Worm (Caenorhabditis elegans) whole organism, midembryonic: ENCODE measurements around the gene ZK1320.7.

Experiments
- T22C8.4 ChIP-seq: fragments of 200-800 bp; sonication (Bioruptor generic); IDR thresholded peaks from 2 replicates; pipeline ENCODE4 v1.3.6; 2022; ENCODE audit warnings: missing genetic modification characterization, missing compliant biosample characterization
- cog-1 ChIP-seq: sonication (generic microtip); optimal IDR thresholded peaks from 2 replicates; lab custom pipeline; 2016; ENCODE audit warnings: missing genetic modification characterization, missing compliant biosample characterization
- flt-1 ChIP-seq: fragments of 200-800 bp; sonication (Bioruptor generic); IDR thresholded peaks from 2 replicates; pipeline ENCODE4 v1.3.6; 2022; ENCODE audit warnings: missing genetic modification characterization, missing compliant biosample characterization
- klf-2 ChIP-seq: fragments of 200-800 bp; sonication (Bioruptor generic); conservative IDR thresholded peaks from 2 replicates; pipeline ENCODE4 v1.3.6; 2022; ENCODE audit warnings: missing genetic modification reagents, missing genetic modification characterization, missing compliant biosample characterization
- med-1 ChIP-seq: sonication (generic microtip); optimal IDR thresholded peaks from 2 replicates; lab custom pipeline; 2017; ENCODE audit warnings: missing genetic modification characterization, mild to moderate bottlenecking, missing compliant biosample characterization, antibody characterized with exemption, missing genetic modification reagents; ENCODE audit not compliant: insufficient read depth
- ref-1 ChIP-seq: fragments of 200-800 bp; sonication (Bioruptor generic); conservative IDR thresholded peaks from 2 replicates; pipeline ENCODE4 v1.3.6; 2022; ENCODE audit warnings: missing genetic modification reagents, missing genetic modification characterization, missing compliant biosample characterization
- tab-1 ChIP-seq: fragments of 200-800 bp; sonication (Bioruptor generic); IDR thresholded peaks from 2 replicates; pipeline ENCODE4 v1.3.6; 2022; ENCODE audit warnings: missing genetic modification characterization, missing compliant biosample characterization
- ztf-23 ChIP-seq: fragments of 200-800 bp; sonication (Bioruptor generic); IDR thresholded peaks from 2 replicates; pipeline ENCODE4 v1.3.6; 2022; ENCODE audit warnings: missing genetic modification reagents, missing genetic modification characterization, missing compliant biosample characterization
- ztf-29 ChIP-seq: fragments of 200-800 bp; sonication (Bioruptor generic); IDR thresholded peaks from 2 replicates; pipeline ENCODE4 v1.3.6; 2022; ENCODE audit warnings: missing genetic modification reagents, missing genetic modification characterization, missing compliant biosample characterization

ZK1320.7 gene

ce11 chrII:9646928-9647838 lies 24.2 kb upstream of the ZK1320.7 start, which contains the start of gene sqv-8:
sqv-8 (plus strand) TSS chrII:9646978.
- TF ChIP-seq flt-1 (GFP tag; lab: Robert Waterston, UW) (no peak), med-1 (GFP tag; lab: Kevin White, UChicago) (no peak), T22C8.4 (GFP tag; lab: Robert Waterston, UW) (peak; percentile 35; the same call in 1 of the 2 replicates)

DNA sequence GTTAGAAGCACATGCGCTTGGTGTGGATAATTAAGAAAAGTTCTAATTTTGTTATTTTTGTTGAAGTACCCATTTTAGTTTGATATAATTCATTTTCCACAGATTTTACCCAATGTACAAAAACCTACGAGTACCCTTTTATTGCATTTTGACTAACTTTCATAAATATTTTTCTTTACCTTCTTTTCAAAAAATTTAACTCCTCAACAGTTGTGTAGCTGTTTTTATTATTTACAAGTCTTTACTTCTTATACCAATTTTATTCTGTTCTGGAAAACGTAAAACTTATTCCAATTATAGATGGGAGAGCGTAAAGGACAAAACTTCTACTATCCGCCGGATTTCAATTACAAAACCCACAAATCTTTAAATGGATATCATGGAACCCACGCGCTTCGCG lies 22.2 kb upstream of the ZK1320.7 start, which contains the start of gene ZK1307.9:
ZK1307.9 (plus strand) TSS at position 301 of the 400 bp plus-strand sequence.
- TF ChIP-seq T22C8.4 (GFP tag; lab: Robert Waterston, UW), result no peak
- TF ChIP-seq ztf-29 (GFP tag; lab: Robert Waterston, UW), result no peak
- no peak for TF ChIP-seq med-1 (GFP tag; lab: Kevin White, UChicago)
- TF ChIP-seq cog-1, result no peak
- no peak for TF ChIP-seq ref-1
- TF ChIP-seq ztf-23 (GFP tag; lab: Robert Waterston, UW), result no peak
- TF ChIP-seq klf-2 (GFP tag; lab: Robert Waterston, UW), result no peak
- no peak for TF ChIP-seq flt-1 (GFP tag; lab: Robert Waterston, UW)
- no peak for TF ChIP-seq tab-1

DNA sequence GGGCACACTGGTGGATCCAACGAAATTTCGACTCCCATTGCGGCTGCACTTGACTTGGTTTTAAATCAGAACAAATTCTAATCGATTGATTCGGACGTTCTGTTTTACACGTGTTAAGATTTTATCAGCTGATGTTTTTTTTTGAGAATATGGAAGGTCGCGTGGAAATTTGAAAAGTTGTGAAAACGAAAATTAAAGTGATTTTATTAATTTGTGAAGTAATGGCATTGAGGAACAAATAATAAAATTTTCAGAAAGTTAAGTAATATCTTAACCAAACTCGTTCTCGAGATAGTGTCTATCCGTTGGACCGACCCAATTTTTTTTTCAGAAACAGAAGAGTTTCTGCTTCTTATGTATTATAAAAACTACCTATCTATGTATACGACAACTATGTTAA lies 19.7 kb upstream of the ZK1320.7 start, which contains the start of gene ZK1307.4:
ZK1307.4 (minus strand) TSS at position 101 of the 400 bp plus-strand sequence.
- no peak for TF ChIP-seq ref-1
- TF ChIP-seq klf-2 (GFP tag; lab: Robert Waterston, UW), result no peak
- no peak for TF ChIP-seq flt-1 (GFP tag; lab: Robert Waterston, UW)
- TF ChIP-seq ztf-29 (GFP tag; lab: Robert Waterston, UW), result no peak
- no peak for TF ChIP-seq tab-1
- TF ChIP-seq cog-1, result no peak
- no peak for TF ChIP-seq med-1 (GFP tag; lab: Kevin White, UChicago)
- TF ChIP-seq T22C8.4 (GFP tag; lab: Robert Waterston, UW), result no peak
- TF ChIP-seq ztf-23 (GFP tag; lab: Robert Waterston, UW), result no peak

- TF ChIP-seq ztf-23 (GFP tag; lab: Robert Waterston, UW) (no peak), T22C8.4 (GFP tag; lab: Robert Waterston, UW) (no peak), cog-1 (no peak), flt-1 (GFP tag; lab: Robert Waterston, UW) (no peak), med-1 (GFP tag; lab: Kevin White, UChicago) (no peak)
Observed at ce11 chrII:9652919-9653318, 18.5 kb upstream of the ZK1320.7 start, which contains the start of gene ZK1307.3. ZK1307.3 (minus strand) TSS chrII:9653019.

DNA sequence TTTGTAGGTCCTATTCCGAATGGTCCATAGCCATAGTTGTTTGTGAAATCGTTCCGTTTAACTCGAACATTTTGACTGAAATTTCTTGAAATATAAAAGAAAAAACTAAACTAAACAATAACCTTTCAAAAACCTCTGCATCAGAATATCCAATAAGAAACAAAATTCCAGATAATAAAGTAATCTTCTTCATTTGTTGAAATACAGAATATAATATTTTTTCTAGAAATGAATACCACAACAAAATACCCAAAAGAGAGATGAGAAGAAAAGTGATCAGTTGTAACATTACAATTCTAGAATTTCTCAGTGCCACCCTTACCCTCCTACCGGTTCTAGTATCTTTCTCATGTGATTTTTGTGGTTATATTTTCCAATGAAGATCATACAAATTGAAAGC lies 17.7 kb upstream of the ZK1320.7 start, which contains the start of gene ZK1307.2:
ZK1307.2 (minus strand) TSS at position 274 of the 400 bp plus-strand sequence.
- TF ChIP-seq ref-1 (no peak), T22C8.4 (GFP tag; lab: Robert Waterston, UW) (no peak), ztf-29 (GFP tag; lab: Robert Waterston, UW) (no peak), ztf-23 (GFP tag; lab: Robert Waterston, UW) (no peak), klf-2 (GFP tag; lab: Robert Waterston, UW) (no peak), med-1 (GFP tag; lab: Kevin White, UChicago) (no peak)

- no peak for TF ChIP-seq ref-1
- no peak for TF ChIP-seq cog-1
- no peak for TF ChIP-seq T22C8.4 (GFP tag; lab: Robert Waterston, UW)
- no peak for TF ChIP-seq flt-1 (GFP tag; lab: Robert Waterston, UW)
Observed at ce11 chrII:9655530-9656139, 15.8 kb upstream of the ZK1320.7 start, which contains the start of gene ZK1307.1. ZK1307.1 (minus strand) TSS chrII:9655580.

- no peak for TF ChIP-seq klf-2 (GFP tag; lab: Robert Waterston, UW)
Observed at ce11 chrII:9656210-9656755, 15.1 kb upstream of the ZK1320.7 start, which contains the start of gene gstk-1. gstk-1 (plus strand) TSS chrII:9656705.

DNA sequence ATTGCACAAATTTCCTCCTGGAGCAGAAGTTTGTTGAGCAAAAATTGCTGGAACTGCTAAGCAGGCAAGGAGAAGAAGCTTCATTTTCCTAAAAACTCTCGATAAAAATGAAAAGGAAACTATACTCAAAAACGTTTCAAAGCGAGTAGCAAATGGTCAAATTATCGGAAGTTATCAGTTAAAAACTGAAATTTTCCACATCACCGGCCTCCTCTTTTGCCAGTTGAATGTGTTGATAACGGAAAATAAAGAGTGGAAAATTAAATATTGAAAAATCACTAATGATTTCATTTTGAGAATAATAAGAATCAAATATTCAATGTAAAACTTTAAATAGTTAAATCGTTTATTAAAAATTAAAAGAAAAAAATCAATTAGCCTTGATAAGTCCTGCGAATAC lies 12.5 kb upstream of the ZK1320.7 start, which contains the start of gene ZK1320.2:
ZK1320.2 (minus strand) TSS at position 88 of the 400 bp plus-strand sequence.
- TF ChIP-seq cog-1, result no peak
- no peak for TF ChIP-seq ztf-29 (GFP tag; lab: Robert Waterston, UW)
- no peak for TF ChIP-seq T22C8.4 (GFP tag; lab: Robert Waterston, UW)
- no peak for TF ChIP-seq ref-1
- no peak for TF ChIP-seq tab-1
- TF ChIP-seq med-1 (GFP tag; lab: Kevin White, UChicago), result no peak
- no peak for TF ChIP-seq klf-2 (GFP tag; lab: Robert Waterston, UW)
- TF ChIP-seq flt-1 (GFP tag; lab: Robert Waterston, UW), result no peak
- no peak for TF ChIP-seq ztf-23 (GFP tag; lab: Robert Waterston, UW)

DNA sequence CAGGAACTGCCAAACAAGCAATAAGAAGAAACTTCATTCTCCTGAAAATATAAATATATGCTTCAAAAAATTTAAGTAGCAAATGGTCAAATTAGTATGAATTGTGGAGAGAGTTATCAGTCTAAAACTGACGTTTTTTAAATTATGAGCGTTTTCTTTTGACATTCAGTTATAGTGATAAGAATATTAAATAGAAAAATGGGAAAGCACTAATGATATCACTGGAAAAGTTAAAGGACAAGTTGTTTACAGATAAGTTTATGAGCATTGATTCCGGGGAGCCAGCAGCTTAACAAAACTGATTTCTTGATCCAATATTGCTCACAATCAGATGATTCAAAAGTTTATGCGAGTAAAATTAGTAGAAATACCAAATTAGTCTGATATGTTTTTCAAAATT lies 11.0 kb upstream of the ZK1320.7 start, which contains the start of gene ZK1320.3:
ZK1320.3 (minus strand) TSS at position 41 of the 400 bp plus-strand sequence.
- TF ChIP-seq tab-1, result no peak
- TF ChIP-seq cog-1, result no peak
- TF ChIP-seq med-1 (GFP tag; lab: Kevin White, UChicago), result no peak
- TF ChIP-seq ref-1, result no peak
